Fruit fly (Drosophila melanogaster) whole organism, embryonic: ENCODE results near the gene Syx1A.
A peak's percentile ranks its signal among the peaks of the same experiment; 100 is the strongest.

Experiments
- Atf6 ChIP-seq: fragments of 200-800 bp; sonication (Bioruptor generic); IDR thresholded peaks from 2 replicates; pipeline ENCODE4 v1.3.6; 2022; ENCODE audit warnings: missing biosample characterization, missing genetic modification characterization
- CG10959 ChIP-seq: fragments of 200-800 bp; sonication (Bioruptor generic); IDR thresholded peaks from 2 replicates; pipeline ENCODE4 v1.3.6; 2022; ENCODE audit warnings: missing biosample characterization, missing genetic modification characterization
- CG1233 ChIP-seq: fragments of 200-800 bp; sonication (Bioruptor generic); optimal IDR thresholded peaks from 4 replicates; lab custom pipeline; 2018; ENCODE audit warnings: missing biosample characterization, mild to moderate bottlenecking, missing genetic modification characterization
- CG12942 ChIP-seq: fragments of 200-800 bp; sonication (Bioruptor generic); optimal IDR thresholded peaks from 3 replicates; lab custom pipeline; 2016; ENCODE audit warnings: missing biosample characterization, missing genetic modification characterization
- CG13894 ChIP-seq: fragments of 200-800 bp; sonication (Bioruptor generic); optimal IDR thresholded peaks from 3 replicates; lab custom pipeline; 2018; ENCODE audit warnings: missing biosample characterization, mild to moderate bottlenecking, missing genetic modification characterization, moderate library complexity
- CG15514 ChIP-seq: fragments of 200-800 bp; sonication (Bioruptor generic); optimal IDR thresholded peaks from 3 replicates; lab custom pipeline; 2017; ENCODE audit warnings: missing biosample characterization, missing genetic modification characterization, mild to moderate bottlenecking, moderate library complexity, missing genetic modification reagents
- CG17912 ChIP-seq: fragments of 200-800 bp; sonication (Bioruptor generic); optimal IDR thresholded peaks from 2 replicates; lab custom pipeline; 2018; ENCODE audit warnings: missing biosample characterization, mild to moderate bottlenecking, missing genetic modification characterization
- CG2116 ChIP-seq: fragments of 200-800 bp; sonication (Bioruptor generic); optimal IDR thresholded peaks from 3 replicates; lab custom pipeline; 2018; ENCODE audit warnings: missing biosample characterization, mild to moderate bottlenecking, missing genetic modification characterization
- CG2120 ChIP-seq: fragments of 200-800 bp; sonication (Bioruptor generic); optimal IDR thresholded peaks from 3 replicates; lab custom pipeline; 2016; ENCODE audit warnings: missing biosample characterization, missing genetic modification characterization
- CG32767 ChIP-seq: fragments of 200-800 bp; sonication (Bioruptor generic); IDR thresholded peaks from 2 replicates; pipeline ENCODE4 v1.3.6; 2022; ENCODE audit warnings: missing biosample characterization, missing genetic modification characterization
- CG34224 ChIP-seq: fragments of 200-800 bp; sonication (Bioruptor generic); IDR thresholded peaks from 3 replicates; pipeline ENCODE4 v1.3.6; 2022; ENCODE audit warnings: missing biosample characterization, missing genetic modification characterization; ENCODE audit not compliant: partially characterized antibody
- CG4282 ChIP-seq: fragments of 200-800 bp; sonication (Bioruptor generic); optimal IDR thresholded peaks from 2 replicates; lab custom pipeline; 2016; ENCODE audit warnings: missing biosample characterization, missing genetic modification characterization
- CG4328 ChIP-seq: fragments of 200-800 bp; sonication (Bioruptor generic); optimal IDR thresholded peaks from 3 replicates; lab custom pipeline; 2017; ENCODE audit warnings: missing biosample characterization, missing genetic modification reagents, missing genetic modification characterization
- CG6765 ChIP-seq: fragments of 200-800 bp; sonication (Bioruptor generic); optimal IDR thresholded peaks from 3 replicates; lab custom pipeline; 2017; ENCODE audit warnings: missing biosample characterization, mild to moderate bottlenecking, missing genetic modification characterization
- CG8290 ChIP-seq, 3 experiments: fragments of 200-800 bp; sonication (Bioruptor generic); optimal IDR thresholded peaks; 2 replicates each; lab custom pipeline; 2016 to 2019; ENCODE audit warnings: missing biosample characterization in 3 of 3, missing genetic modification characterization in 3 of 3, mild to moderate bottlenecking in 2 of 3, moderate library complexity in 1 of 3
- CG9876 ChIP-seq: fragments of 200-800 bp; sonication (Bioruptor generic); optimal IDR thresholded peaks from 2 replicates; lab custom pipeline; 2016; ENCODE audit warnings: missing biosample characterization, missing genetic modification characterization
- D19A ChIP-seq: fragments of 200-800 bp; optimal IDR thresholded peaks from 3 replicates; lab custom pipeline; 2019; ENCODE audit warnings: missing biosample characterization, mild to moderate bottlenecking, missing genetic modification characterization, moderate library complexity
- Dad ChIP-seq: fragments of 200-800 bp; sonication (Bioruptor generic); optimal IDR thresholded peaks from 3 replicates; lab custom pipeline; 2016; ENCODE audit warnings: missing biosample characterization, missing genetic modification characterization
- Fer3 ChIP-seq: fragments of 200-800 bp; sonication (Bioruptor generic); optimal IDR thresholded peaks from 2 replicates; lab custom pipeline; 2018; ENCODE audit warnings: missing biosample characterization, mild to moderate bottlenecking, missing genetic modification characterization, moderate library complexity
- GATAe ChIP-seq: fragments of 200-800 bp; sonication (Bioruptor generic); conservative IDR thresholded peaks from 2 replicates; pipeline ENCODE4 v1.3.6; 2022; ENCODE audit warnings: missing biosample characterization, missing genetic modification characterization
- Gug ChIP-seq: fragments of 200-800 bp; sonication (Bioruptor generic); IDR thresholded peaks from 4 replicates; pipeline ENCODE4 v1.3.6; 2022; ENCODE audit warnings: missing biosample characterization, missing genetic modification characterization
- H15 ChIP-seq: fragments of 200-800 bp; sonication (Bioruptor generic); IDR thresholded peaks from 3 replicates; pipeline ENCODE4 v1.3.6; 2022; ENCODE audit warnings: missing biosample characterization, missing genetic modification characterization
- HHEX ChIP-seq: fragments of 200-800 bp; sonication (Bioruptor generic); optimal IDR thresholded peaks from 3 replicates; lab custom pipeline; 2017; ENCODE audit warnings: missing biosample characterization, mild to moderate bottlenecking, missing genetic modification characterization, missing genetic modification reagents
- Hey ChIP-seq: fragments of 200-800 bp; sonication (Bioruptor generic); optimal IDR thresholded peaks from 3 replicates; lab custom pipeline; 2018; ENCODE audit warnings: missing biosample characterization, mild to moderate bottlenecking, missing genetic modification characterization
- Kr ChIP-seq: fragments of 200-800 bp; sonication (Bioruptor generic); optimal IDR thresholded peaks from 2 replicates; lab custom pipeline; 2017; ENCODE audit warnings: missing biosample characterization, mild to moderate bottlenecking, missing genetic modification characterization
- Meics ChIP-seq: fragments of 200-800 bp; sonication (Bioruptor generic); optimal IDR thresholded peaks from 2 replicates; lab custom pipeline; 2017; ENCODE audit warnings: missing biosample characterization, mild to moderate bottlenecking, missing genetic modification characterization
- Pdp1 ChIP-seq, 2 experiments: fragments of 200-800 bp; sonication (Bioruptor generic); optimal IDR thresholded peaks; 3 replicates each; lab custom pipeline; 2016; ENCODE audit warnings: missing biosample characterization in 2 of 2, missing genetic modification characterization in 2 of 2, mild to moderate bottlenecking in 1 of 2, moderate library complexity in 1 of 2
- Trl ChIP-seq, 3 experiments: fragments of >200 bp in 2 of 3; fragments of 200-800 bp in 1 of 3; sonication (Bioruptor generic) in 1 of 3; optimal IDR thresholded peaks; 2 replicates in 1 of 3; 3 replicates in 2 of 3; lab custom pipeline; 2016 to 2017; ENCODE audit warnings: missing biosample characterization in 1 of 3, missing genetic modification characterization in 1 of 3
- amos ChIP-seq: fragments of 200-800 bp; sonication (Bioruptor generic); IDR thresholded peaks from 2 replicates; pipeline ENCODE4 v1.3.6; 2022; ENCODE audit warnings: missing biosample characterization, missing genetic modification characterization; ENCODE audit not compliant: partially characterized antibody
- aop ChIP-seq: fragments of 200-800 bp; sonication (Bioruptor generic); IDR thresholded peaks from 2 replicates; pipeline ENCODE4 v1.3.6; 2022; ENCODE audit warnings: missing biosample characterization, missing genetic modification characterization
- az2 ChIP-seq: fragments of 200-800 bp; sonication (Bioruptor generic); optimal IDR thresholded peaks from 3 replicates; lab custom pipeline; 2016; ENCODE audit warnings: missing biosample characterization, missing genetic modification characterization
- chinmo ChIP-seq: fragments of 200-800 bp; sonication (Bioruptor generic); IDR thresholded peaks from 4 replicates; pipeline ENCODE4 v1.3.6; 2022; ENCODE audit warnings: missing biosample characterization, missing genetic modification characterization; ENCODE audit not compliant: partially characterized antibody
- crp ChIP-seq, 2 experiments: fragments of 200-800 bp; sonication (Bioruptor generic); optimal IDR thresholded peaks; 2 replicates in 1 of 2; 3 replicates in 1 of 2; lab custom pipeline; 2017; ENCODE audit warnings: missing biosample characterization in 2 of 2, missing genetic modification characterization in 2 of 2, mild to moderate bottlenecking in 1 of 2, moderate library complexity in 1 of 2
- eyg ChIP-seq: fragments of 200-800 bp; sonication (Bioruptor generic); optimal IDR thresholded peaks from 3 replicates; lab custom pipeline; 2016; ENCODE audit warnings: missing biosample characterization, missing genetic modification characterization
- fd3F ChIP-seq: fragments of 200-800 bp; sonication (Bioruptor generic); optimal IDR thresholded peaks from 2 replicates; lab custom pipeline; 2018; ENCODE audit warnings: missing biosample characterization, mild to moderate bottlenecking, missing genetic modification characterization, moderate library complexity
- fru ChIP-seq: fragments of >200 bp; optimal IDR thresholded peaks from 2 replicates; lab custom pipeline; 2017
- gfzf ChIP-seq: fragments of 200-800 bp; sonication (Bioruptor generic); optimal IDR thresholded peaks from 2 replicates; lab custom pipeline; 2016; ENCODE audit warnings: missing biosample characterization, mild to moderate bottlenecking, missing genetic modification characterization, moderate library complexity
- grau ChIP-seq: fragments of 200-800 bp; optimal IDR thresholded peaks from 3 replicates; lab custom pipeline; 2019; ENCODE audit warnings: missing biosample characterization, mild to moderate bottlenecking, missing genetic modification characterization, moderate library complexity
- hb ChIP-seq: fragments of 200-800 bp; sonication (Bioruptor generic); IDR thresholded peaks from 3 replicates; pipeline ENCODE4 v1.3.6; 2022; ENCODE audit warnings: missing biosample characterization, missing genetic modification characterization; ENCODE audit not compliant: partially characterized antibody
- kay ChIP-seq: fragments of 200-800 bp; sonication (Bioruptor generic); optimal IDR thresholded peaks from 2 replicates; lab custom pipeline; 2016; ENCODE audit warnings: missing biosample characterization, missing genetic modification characterization
- onecut ChIP-seq: fragments of 200-800 bp; sonication (Bioruptor generic); IDR thresholded peaks from 2 replicates; pipeline ENCODE4 v1.3.6; 2022; ENCODE audit warnings: missing biosample characterization, missing genetic modification characterization
- p53 ChIP-seq: fragments of 200-800 bp; sonication (Bioruptor generic); optimal IDR thresholded peaks from 2 replicates; lab custom pipeline; 2016; ENCODE audit warnings: missing biosample characterization, missing genetic modification characterization
- slp2 ChIP-seq: fragments of 200-800 bp; sonication (Bioruptor generic); optimal IDR thresholded peaks from 2 replicates; lab custom pipeline; 2016; ENCODE audit warnings: missing biosample characterization, missing genetic modification characterization
- stwl ChIP-seq: fragments of 200-800 bp; sonication (Bioruptor generic); optimal IDR thresholded peaks from 3 replicates; lab custom pipeline; 2018; ENCODE audit warnings: missing biosample characterization, mild to moderate bottlenecking, missing genetic modification characterization, moderate library complexity
- unpg ChIP-seq: fragments of 200-800 bp; sonication (Bioruptor generic); optimal IDR thresholded peaks from 3 replicates; lab custom pipeline; 2018; ENCODE audit warnings: missing biosample characterization, mild to moderate bottlenecking, missing genetic modification characterization, moderate library complexity
- vnd ChIP-seq: fragments of 200-800 bp; sonication (Bioruptor generic); IDR thresholded peaks from 3 replicates; pipeline ENCODE4 v1.3.6; 2022; ENCODE audit warnings: missing biosample characterization, missing genetic modification characterization; ENCODE audit not compliant: partially characterized antibody
- vvl ChIP-seq: fragments of 200-800 bp; sonication (Bioruptor generic); IDR thresholded peaks from 2 replicates; pipeline ENCODE4 v1.3.6; 2022; ENCODE audit warnings: missing biosample characterization, missing genetic modification characterization
- wek ChIP-seq: fragments of 200-800 bp; sonication (Bioruptor generic); optimal IDR thresholded peaks from 3 replicates; lab custom pipeline; 2018; ENCODE audit warnings: missing biosample characterization, mild to moderate bottlenecking, missing genetic modification characterization, moderate library complexity
- zen ChIP-seq: fragments of 200-800 bp; sonication (Bioruptor generic); optimal IDR thresholded peaks from 3 replicates; lab custom pipeline; 2018; ENCODE audit warnings: missing biosample characterization, mild to moderate bottlenecking, missing genetic modification characterization, moderate library complexity

Syx1A gene

DNA sequence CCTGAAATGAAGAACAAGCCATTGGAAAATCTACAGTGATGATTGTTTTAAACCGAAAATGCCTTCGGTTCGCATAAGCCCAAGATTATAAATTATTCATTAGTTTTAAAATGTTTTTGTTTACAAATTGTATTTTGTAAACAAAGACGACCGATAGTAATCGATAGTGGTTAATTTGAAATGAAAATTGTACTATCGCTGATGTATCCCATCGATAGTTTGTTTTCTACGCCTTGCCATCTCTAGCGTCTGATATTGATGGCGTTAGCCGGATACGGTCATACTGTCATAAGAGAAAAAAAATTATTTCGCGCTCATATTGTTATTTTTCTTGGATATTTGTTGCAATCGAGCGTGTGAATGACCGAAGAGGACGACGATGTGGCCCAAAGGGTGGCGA, 47.5 kb downstream of the Syx1A start, which contains the start of gene SMC1 (continued):
- TF ChIP-seq CG2116 (GFP tag; lab: Kevin White, UChicago) (peak; percentile 79), H15 (no peak), kay (GFP tag; lab: Kevin White, UChicago) (no peak), Dad (peak; percentile 51), D19A (tag; lab: Kevin White, UChicago) (peak; percentile 20), vvl (GFP tag; lab: Robert Waterston, UW) (no peak), CG1233 (GFP tag; lab: Kevin White, UChicago) (peak; percentile 14), zen (peak; percentile 44), stwl (tag; lab: Kevin White, UChicago) (peak; percentile 79), Gug (GFP tag; lab: Robert Waterston, UW) (peak; percentile 40; the same call in 1 of the 4 replicates), CG15514 (GFP tag; lab: Kevin White, UChicago) (no peak), Atf6 (peak; percentile 38; the same call in 1 of the 2 replicates), CG9876 (peak; percentile 25), GATAe (no peak), fd3F (GFP tag; lab: Kevin White, UChicago) (peak; percentile 24), grau (tag; lab: Kevin White, UChicago) (peak; percentile 42), Meics (GFP tag; lab: Kevin White, UChicago) (peak; percentile 29), Fer3 (tag; lab: Kevin White, UChicago) (peak; percentile 28), CG8290 (GFP tag; optimal IDR thresholded peaks at IDR 0.05; lab: Kevin White, UChicago) (peak; percentile 51), CG8290 (tag; optimal IDR thresholded peaks at IDR 0.05; lab: Kevin White, UChicago) (peak in 1 of 2 experiments; percentile 83), CG13894 (peak; percentile 83), CG17912 (peak; percentile 21), unpg (GFP tag; lab: Kevin White, UChicago) (no peak), p53 (GFP tag; lab: Kevin White, UChicago) (peak; percentile 46), CG6765 (GFP tag; lab: Kevin White, UChicago) (peak; percentile 20), fru (lab: Kevin White, UChicago) (no peak), aop (GFP tag; lab: Robert Waterston, UW) (no peak), CG2120 (GFP tag; lab: Kevin White, UChicago) (peak; percentile 52), CG32767 (GFP tag; lab: Robert Waterston, UW) (peak; percentile 41; the same call in 1 of the 2 replicates), CG12942 (peak; percentile 9), Hey (no peak), vnd (peak; percentile 99), crp (GFP tag; optimal IDR thresholded peaks at IDR 0.05; lab: Kevin White, UChicago) (peak in 1 of 2 experiments; percentile 25), CG4328 (GFP tag; lab: Kevin White, UChicago) (peak; percentile 59), chinmo (peak; percentile 100), wek (GFP tag; lab: Kevin White, UChicago) (peak; percentile 18), az2 (GFP tag; lab: Kevin White, UChicago) (peak; percentile 39), Pdp1 (GFP tag; optimal IDR thresholded peaks at IDR 0.05; lab: Kevin White, UChicago) (peak in 1 of 2 experiments; percentile 23), hb (peak; percentile 99), gfzf (GFP tag; lab: Kevin White, UChicago) (peak; percentile 82), HHEX (no peak), CG34224 (GFP tag; lab: Robert Waterston, UW) (peak; percentile 100), Trl (optimal IDR thresholded peaks at IDR 0.05; lab: Kevin White, UChicago) (no peak), Trl (GFP tag; optimal IDR thresholded peaks at IDR 0.05; lab: Kevin White, UChicago) (peak; percentile 39), Kr (GFP tag; lab: Kevin White, UChicago) (no peak), onecut (GFP tag; lab: Robert Waterston, UW) (peak; percentile 53), slp2 (peak; percentile 18), eyg (GFP tag; lab: Kevin White, UChicago) (peak; percentile 51), amos (GFP tag; lab: Robert Waterston, UW) (peak; percentile 100), CG4282 (GFP tag; lab: Kevin White, UChicago) (no peak), CG10959 (no peak)
